Fruit fly (Drosophila melanogaster) S2 (cell line): ENCODE results near the gene CG8483.

ENCODE experiments used
- CG8478 ChIP-seq: fragments of >200 bp; optimal IDR thresholded peaks from 2 replicates; lab custom pipeline; 2018
- CTCF ChIP-seq, 2 experiments: fragments of >200 bp; optimal IDR thresholded peaks; 2 replicates each; lab custom pipeline; 2018

DNA sequence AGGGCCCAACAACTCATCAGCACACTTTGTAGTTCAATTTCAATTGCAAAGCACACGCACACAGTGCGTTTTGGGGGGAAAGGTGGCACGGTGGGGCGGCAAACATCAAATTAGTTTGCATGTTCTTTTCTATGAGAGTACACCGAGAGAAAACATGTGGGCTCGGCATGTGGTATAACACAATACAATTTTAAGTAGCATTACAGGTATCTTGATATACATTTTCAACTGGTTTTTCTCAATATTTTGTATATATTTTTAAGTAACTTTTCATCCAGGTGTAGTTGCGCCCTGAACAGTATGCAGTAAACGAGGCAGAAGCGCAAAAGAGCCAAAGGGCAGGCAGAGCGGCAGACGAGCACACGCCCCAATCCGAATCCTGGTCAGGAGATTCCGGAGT, 13.9 kb downstream of the CG8483 start:
- no peak for TF ChIP-seq CG8478 (lab: Kevin White, UChicago)
- TF ChIP-seq CTCF (optimal IDR thresholded peaks at IDR 0.05; lab: Kevin White, UChicago): no peak
